Fruit fly (Drosophila melanogaster): ENCODE measurements around the gene CG11035.

CG11035 gene

dm6 chr3R:8027203-8027688 lies 5.6 kb downstream of the CG11035 start (continued):
- TF ChIP-seq vfl (GFP tag; optimal IDR thresholded peaks at IDR 0.05) (no peak), CG31441 (GFP tag; IDR thresholded peaks at IDR 0.05) (peak; percentile 88), schlank (tag; optimal IDR thresholded peaks at IDR 0.05) (peak; percentile 48), tll (GFP tag; optimal IDR thresholded peaks at IDR 0.05) (no peak), nmo (GFP tag; optimal IDR thresholded peaks at IDR 0.05) (peak; percentile 92), nerfin-1 (tag; optimal IDR thresholded peaks at IDR 0.05) (peak; percentile 61), ci (GFP tag; IDR thresholded peaks at IDR 0.05) (peak; percentile 56; the same call in 1 of the 3 replicates), CG7839 (tag; optimal IDR thresholded peaks at IDR 0.05) (peak; percentile 93), CG6689 (GFP tag; IDR thresholded peaks at IDR 0.05) (peak; percentile 78), Pdp1 (GFP tag; optimal IDR thresholded peaks at IDR 0.05) (peak; percentile 45 to 66), CG6813 (GFP tag; optimal IDR thresholded peaks at IDR 0.05) (peak; percentile 74), CG2875 (GFP tag; optimal IDR thresholded peaks at IDR 0.05) (peak; percentile 89), CG7987 (GFP tag; optimal IDR thresholded peaks at IDR 0.05) (peak; percentile 44), CG16779 (GFP tag; IDR thresholded peaks at IDR 0.05) (no peak), GATAe (GFP tag; conservative IDR thresholded peaks at IDR 0.05) (no peak), ase (GFP tag; IDR thresholded peaks at IDR 0.05) (peak; percentile 49; the same call in 2 of the 3 replicates), CG14710 (tag; optimal IDR thresholded peaks at IDR 0.05) (peak; percentile 83), YL-1 (GFP tag; optimal IDR thresholded peaks at IDR 0.05) (peak; percentile 58), sens-2 (GFP tag; IDR thresholded peaks at IDR 0.05) (no peak), dan (GFP tag; IDR thresholded peaks at IDR 0.05) (no peak), Scr (GFP tag; IDR thresholded peaks at IDR 0.05; ENCODE audit: partially characterized antibody) (no peak), D19A (tag; optimal IDR thresholded peaks at IDR 0.05) (peak; percentile 100), cad (GFP tag; optimal IDR thresholded peaks at IDR 0.05) (no peak), trem (tag; optimal IDR thresholded peaks at IDR 0.05) (peak; percentile 71), CG3163 (GFP tag; optimal IDR thresholded peaks at IDR 0.05) (peak; percentile 86), Nf-YA (GFP tag; IDR thresholded peaks at IDR 0.05) (no peak), CG13287 (GFP tag; IDR thresholded peaks at IDR 0.05; ENCODE audit: partially characterized antibody) (no peak; the same call in 1 of the 2 replicates), CG4730 (GFP tag; IDR thresholded peaks at IDR 0.05) (no peak), croc (GFP tag; conservative IDR thresholded peaks at IDR 0.05) (peak; percentile 64; the same call in 2 of the 3 replicates), CG7786 (GFP tag; optimal IDR thresholded peaks at IDR 0.05) (no peak), ab (GFP tag; optimal IDR thresholded peaks at IDR 0.05) (no peak), da (GFP tag; optimal IDR thresholded peaks at IDR 0.05) (peak; percentile 4), lov (optimal IDR thresholded peaks at IDR 0.05) (no peak), lov (GFP tag; IDR thresholded peaks at IDR 0.05) (no peak), prd (optimal IDR thresholded peaks at IDR 0.05) (no peak), prd (GFP tag; IDR thresholded peaks at IDR 0.05) (peak; percentile 75), Dfd (GFP tag; optimal IDR thresholded peaks at IDR 0.05) (no peak), CG16863 (GFP tag; optimal IDR thresholded peaks at IDR 0.05) (peak; percentile 37), CG5245 (GFP tag; optimal IDR thresholded peaks at IDR 0.05) (peak; percentile 52), Fer3 (tag; optimal IDR thresholded peaks at IDR 0.05) (peak; percentile 81), CG15073 (GFP tag; optimal IDR thresholded peaks at IDR 0.05) (peak; percentile 33), CG9932 (GFP tag; IDR thresholded peaks at IDR 0.05) (peak; percentile 73), ind (GFP tag; optimal IDR thresholded peaks at IDR 0.05) (peak; percentile 55), ken (GFP tag; IDR thresholded peaks at IDR 0.05) (peak; percentile 75; the same call in 2 of the 3 replicates), Sry-δ (GFP tag; optimal IDR thresholded peaks at IDR 0.05) (no peak), CG18764 (GFP tag; optimal IDR thresholded peaks at IDR 0.05) (no peak), tio (GFP tag; optimal IDR thresholded peaks at IDR 0.05) (peak; percentile 81), Lhr (GFP tag; optimal IDR thresholded peaks at IDR 0.05) (peak; percentile 13), Dip2 (GFP tag; IDR thresholded peaks at IDR 0.05) (no peak), esg (GFP tag; conservative IDR thresholded peaks at IDR 0.05) (peak; percentile 81), ro (GFP tag; IDR thresholded peaks at IDR 0.05) (0 out of 2 replicates have a peak, but pooled peaks have one; percentile 26)
